Fruit fly (Drosophila melanogaster) whole organism, embryonic: ENCODE data around the gene CG13033.

Experiments used
- C15 ChIP-seq: fragments of 200-800 bp; sonication (Bioruptor generic); IDR thresholded peaks from 3 replicates; pipeline ENCODE4 v1.3.6; 2022; ENCODE audit warnings: missing biosample characterization, missing genetic modification characterization
- CG10147 ChIP-seq: fragments of 200-800 bp; sonication (Bioruptor generic); optimal IDR thresholded peaks from 2 replicates; lab custom pipeline; 2019; ENCODE audit warnings: missing biosample characterization, mild to moderate bottlenecking, missing genetic modification characterization, moderate library complexity
- CG10462 ChIP-seq: fragments of 200-800 bp; sonication (Bioruptor generic); optimal IDR thresholded peaks from 2 replicates; lab custom pipeline; 2016; ENCODE audit warnings: missing biosample characterization, missing genetic modification characterization
- CG11696 ChIP-seq: fragments of 200-800 bp; sonication (Bioruptor generic); IDR thresholded peaks from 2 replicates; pipeline ENCODE4 v1.3.6; 2022; ENCODE audit warnings: missing biosample characterization, missing genetic modification characterization
- CG12299 ChIP-seq: fragments of 200-800 bp; sonication (Bioruptor generic); optimal IDR thresholded peaks from 2 replicates; lab custom pipeline; 2018; ENCODE audit warnings: missing biosample characterization, mild to moderate bottlenecking, missing genetic modification characterization
- CG12942 ChIP-seq: fragments of 200-800 bp; sonication (Bioruptor generic); optimal IDR thresholded peaks from 3 replicates; lab custom pipeline; 2016; ENCODE audit warnings: missing biosample characterization, missing genetic modification characterization
- CG13287 ChIP-seq: fragments of 200-800 bp; sonication (Bioruptor generic); IDR thresholded peaks from 2 replicates; pipeline ENCODE4 v1.3.6; 2022; ENCODE audit warnings: missing biosample characterization, missing genetic modification characterization; ENCODE audit not compliant: partially characterized antibody
- CG1529 ChIP-seq: fragments of 200-800 bp; sonication (Bioruptor generic); optimal IDR thresholded peaks from 3 replicates; lab custom pipeline; 2018; ENCODE audit warnings: missing biosample characterization, missing genetic modification characterization
- CG15696 ChIP-seq: fragments of 200-800 bp; sonication (Bioruptor generic); optimal IDR thresholded peaks from 2 replicates; lab custom pipeline; 2019; ENCODE audit warnings: missing biosample characterization, mild to moderate bottlenecking, missing genetic modification characterization, moderate library complexity
- CG18619 ChIP-seq: fragments of 200-800 bp; sonication (Bioruptor generic); optimal IDR thresholded peaks from 3 replicates; lab custom pipeline; 2017; ENCODE audit warnings: missing biosample characterization, mild to moderate bottlenecking, missing genetic modification characterization
- CG2120 ChIP-seq: fragments of 200-800 bp; sonication (Bioruptor generic); optimal IDR thresholded peaks from 3 replicates; lab custom pipeline; 2016; ENCODE audit warnings: missing biosample characterization, missing genetic modification characterization
- CG2678 ChIP-seq: fragments of 200-800 bp; sonication (Bioruptor generic); optimal IDR thresholded peaks from 3 replicates; lab custom pipeline; 2019; ENCODE audit warnings: missing biosample characterization, mild to moderate bottlenecking, missing genetic modification characterization, moderate library complexity
- CG2875 ChIP-seq: fragments of 200-800 bp; sonication (Bioruptor generic); optimal IDR thresholded peaks from 2 replicates; lab custom pipeline; 2017; ENCODE audit warnings: missing biosample characterization, mild to moderate bottlenecking, missing genetic modification characterization, missing genetic modification reagents
- CG30431 ChIP-seq: fragments of 200-800 bp; sonication (Bioruptor generic); optimal IDR thresholded peaks from 2 replicates; lab custom pipeline; 2017; ENCODE audit warnings: missing biosample characterization, missing genetic modification characterization
- CG3163 ChIP-seq: fragments of 200-800 bp; sonication (Bioruptor generic); optimal IDR thresholded peaks from 3 replicates; lab custom pipeline; 2016; ENCODE audit warnings: missing biosample characterization, missing genetic modification characterization
- CG3838 ChIP-seq: fragments of 200-800 bp; sonication (Bioruptor generic); optimal IDR thresholded peaks from 3 replicates; lab custom pipeline; 2016; ENCODE audit warnings: missing biosample characterization, missing genetic modification characterization
- CG42726 ChIP-seq: fragments of 200-800 bp; sonication (Bioruptor generic); IDR thresholded peaks from 2 replicates; pipeline ENCODE4 v1.3.6; 2022; ENCODE audit warnings: missing biosample characterization, missing genetic modification characterization; ENCODE audit not compliant: partially characterized antibody
- CG4617 ChIP-seq: fragments of 200-800 bp; sonication (Bioruptor generic); optimal IDR thresholded peaks from 3 replicates; lab custom pipeline; 2016; ENCODE audit warnings: missing biosample characterization, missing genetic modification characterization, borderline replicate concordance
- CG5245 ChIP-seq: fragments of 200-800 bp; sonication (Bioruptor generic); optimal IDR thresholded peaks from 3 replicates; lab custom pipeline; 2016; ENCODE audit warnings: missing biosample characterization, missing genetic modification characterization
- CG8359 ChIP-seq: fragments of 200-800 bp; sonication (Bioruptor generic); optimal IDR thresholded peaks from 2 replicates; lab custom pipeline; 2017; ENCODE audit warnings: missing biosample characterization, mild to moderate bottlenecking, missing genetic modification characterization, borderline replicate concordance
- CG9876 ChIP-seq: fragments of 200-800 bp; sonication (Bioruptor generic); optimal IDR thresholded peaks from 2 replicates; lab custom pipeline; 2016; ENCODE audit warnings: missing biosample characterization, missing genetic modification characterization
- Dfd ChIP-seq, 2 experiments: fragments of >200 bp; optimal IDR thresholded peaks; 2 replicates each; lab custom pipeline; 2017; ENCODE audit warnings: missing biosample characterization in 2 of 2, missing genetic modification characterization in 2 of 2
- ERR ChIP-seq: fragments of 200-800 bp; sonication (Bioruptor generic); optimal IDR thresholded peaks from 2 replicates; lab custom pipeline; 2016; ENCODE audit warnings: missing biosample characterization, missing genetic modification characterization
- HLHmδ ChIP-seq: fragments of 200-800 bp; sonication (Bioruptor generic); optimal IDR thresholded peaks from 2 replicates; lab custom pipeline; 2018; ENCODE audit warnings: missing biosample characterization, mild to moderate bottlenecking, missing genetic modification characterization, moderate library complexity
- HmgZ ChIP-seq: fragments of 200-800 bp; sonication (Bioruptor generic); optimal IDR thresholded peaks from 2 replicates; lab custom pipeline; 2018; ENCODE audit warnings: missing biosample characterization, mild to moderate bottlenecking, missing genetic modification characterization
- MTF-1 ChIP-seq: fragments of 200-800 bp; sonication (Bioruptor generic); optimal IDR thresholded peaks from 2 replicates; lab custom pipeline; 2018; ENCODE audit warnings: missing biosample characterization, mild to moderate bottlenecking, missing genetic modification characterization, borderline replicate concordance
- NFAT ChIP-seq: fragments of 200-800 bp; sonication (Bioruptor generic); IDR thresholded peaks from 2 replicates; pipeline ENCODE4 v1.3.6; 2022; ENCODE audit warnings: missing biosample characterization, missing genetic modification characterization
- NfI ChIP-seq: fragments of 200-800 bp; sonication (Bioruptor generic); optimal IDR thresholded peaks from 3 replicates; lab custom pipeline; 2018; ENCODE audit warnings: missing biosample characterization, mild to moderate bottlenecking, missing genetic modification characterization, moderate library complexity
- Poxn ChIP-seq: fragments of 200-800 bp; sonication (Bioruptor generic); IDR thresholded peaks from 2 replicates; pipeline ENCODE4 v1.3.6; 2022; ENCODE audit warnings: missing biosample characterization, missing genetic modification characterization
- Sox102F ChIP-seq: fragments of 200-800 bp; sonication (Bioruptor generic); optimal IDR thresholded peaks from 2 replicates; lab custom pipeline; 2018; ENCODE audit warnings: missing biosample characterization, mild to moderate bottlenecking, missing genetic modification characterization, moderate library complexity
- Sry-δ ChIP-seq: fragments of 200-800 bp; sonication (Bioruptor generic); optimal IDR thresholded peaks from 2 replicates; lab custom pipeline; 2016; ENCODE audit warnings: missing biosample characterization, missing genetic modification characterization
- Stat92E ChIP-seq, 3 experiments: fragments of >200 bp in 2 of 3; fragments of 200-800 bp in 1 of 3; sonication (Bioruptor generic) in 1 of 3; optimal IDR thresholded peaks; 2 replicates each; lab custom pipeline; 2017 to 2019; ENCODE audit warnings: missing biosample characterization in 3 of 3, missing genetic modification characterization in 3 of 3, mild to moderate bottlenecking in 1 of 3, moderate library complexity in 1 of 3
- Taf1 ChIP-seq: fragments of 200-800 bp; sonication (Bioruptor generic); IDR thresholded peaks from 2 replicates; pipeline ENCODE4 v1.3.6; 2022; ENCODE audit warnings: missing biosample characterization, missing genetic modification characterization
- bab2 ChIP-seq: fragments of 200-800 bp; sonication (Bioruptor generic); optimal IDR thresholded peaks from 2 replicates; lab custom pipeline; 2016; ENCODE audit warnings: missing biosample characterization, missing genetic modification characterization
- dm ChIP-seq: fragments of 200-800 bp; sonication (Bioruptor generic); optimal IDR thresholded peaks from 3 replicates; lab custom pipeline; 2016; ENCODE audit warnings: missing biosample characterization, missing genetic modification characterization
- dmrt11E ChIP-seq: fragments of 200-800 bp; sonication (Bioruptor generic); optimal IDR thresholded peaks from 3 replicates; lab custom pipeline; 2018; ENCODE audit warnings: missing biosample characterization, mild to moderate bottlenecking, missing genetic modification characterization, moderate library complexity
- dmrt99B ChIP-seq: fragments of 200-800 bp; sonication (Bioruptor generic); optimal IDR thresholded peaks from 2 replicates; lab custom pipeline; 2018; ENCODE audit warnings: missing biosample characterization, mild to moderate bottlenecking, missing genetic modification characterization, moderate library complexity
- eyg ChIP-seq: fragments of 200-800 bp; sonication (Bioruptor generic); optimal IDR thresholded peaks from 3 replicates; lab custom pipeline; 2016; ENCODE audit warnings: missing biosample characterization, missing genetic modification characterization
- fd64A ChIP-seq: fragments of 200-800 bp; sonication (Bioruptor generic); optimal IDR thresholded peaks from 3 replicates; lab custom pipeline; 2018; ENCODE audit warnings: missing biosample characterization, mild to moderate bottlenecking, missing genetic modification characterization
- gt ChIP-seq: fragments of 200-800 bp; sonication (Bioruptor generic); IDR thresholded peaks from 2 replicates; pipeline ENCODE4 v1.3.6; 2022; ENCODE audit warnings: missing biosample characterization, missing genetic modification characterization
- hb ChIP-seq: fragments of 200-800 bp; sonication (Bioruptor generic); IDR thresholded peaks from 3 replicates; pipeline ENCODE4 v1.3.6; 2022; ENCODE audit warnings: missing biosample characterization, missing genetic modification characterization; ENCODE audit not compliant: partially characterized antibody
- hbn ChIP-seq: fragments of 200-800 bp; sonication (Bioruptor generic); IDR thresholded peaks from 2 replicates; pipeline ENCODE4 v1.3.6; 2022; ENCODE audit warnings: missing biosample characterization, missing genetic modification characterization; ENCODE audit not compliant: partially characterized antibody
- jing ChIP-seq: fragments of 200-800 bp; sonication (Bioruptor generic); optimal IDR thresholded peaks from 2 replicates; lab custom pipeline; 2018; ENCODE audit warnings: missing biosample characterization, mild to moderate bottlenecking, missing genetic modification characterization
- ken ChIP-seq: fragments of 200-800 bp; sonication (Bioruptor generic); IDR thresholded peaks from 3 replicates; pipeline ENCODE4 v1.3.6; 2022; ENCODE audit warnings: missing biosample characterization, missing genetic modification characterization
- lov ChIP-seq, 2 experiments: fragments of 200-800 bp in 1 of 2; fragments of >200 bp in 1 of 2; sonication (Bioruptor generic) in 1 of 2; IDR thresholded peaks in 1 of 2; optimal IDR thresholded peaks in 1 of 2; 2 replicates in 1 of 2; 3 replicates in 1 of 2; pipeline versions ENCODE4 v1.3.6 to Lab custom; 2017 to 2022; ENCODE audit warnings: missing biosample characterization in 1 of 2, missing genetic modification characterization in 1 of 2
- mld ChIP-seq: fragments of 200-800 bp; sonication (Bioruptor generic); IDR thresholded peaks from 3 replicates; pipeline ENCODE4 v1.3.6; 2022; ENCODE audit warnings: missing biosample characterization, missing genetic modification characterization; ENCODE audit not compliant: partially characterized antibody
- peb ChIP-seq: fragments of 200-800 bp; sonication (Bioruptor generic); IDR thresholded peaks from 2 replicates; pipeline ENCODE4 v1.3.6; 2022; ENCODE audit warnings: missing biosample characterization, missing genetic modification characterization
- salm ChIP-seq: fragments of 200-800 bp; sonication (Bioruptor generic); optimal IDR thresholded peaks from 2 replicates; lab custom pipeline; 2018; ENCODE audit warnings: missing biosample characterization, mild to moderate bottlenecking, missing genetic modification characterization
- so ChIP-seq: fragments of 200-800 bp; sonication (Bioruptor generic); IDR thresholded peaks from 3 replicates; pipeline ENCODE4 v1.3.6; 2022; ENCODE audit warnings: missing biosample characterization, missing genetic modification characterization

CG13033 gene

DNA sequence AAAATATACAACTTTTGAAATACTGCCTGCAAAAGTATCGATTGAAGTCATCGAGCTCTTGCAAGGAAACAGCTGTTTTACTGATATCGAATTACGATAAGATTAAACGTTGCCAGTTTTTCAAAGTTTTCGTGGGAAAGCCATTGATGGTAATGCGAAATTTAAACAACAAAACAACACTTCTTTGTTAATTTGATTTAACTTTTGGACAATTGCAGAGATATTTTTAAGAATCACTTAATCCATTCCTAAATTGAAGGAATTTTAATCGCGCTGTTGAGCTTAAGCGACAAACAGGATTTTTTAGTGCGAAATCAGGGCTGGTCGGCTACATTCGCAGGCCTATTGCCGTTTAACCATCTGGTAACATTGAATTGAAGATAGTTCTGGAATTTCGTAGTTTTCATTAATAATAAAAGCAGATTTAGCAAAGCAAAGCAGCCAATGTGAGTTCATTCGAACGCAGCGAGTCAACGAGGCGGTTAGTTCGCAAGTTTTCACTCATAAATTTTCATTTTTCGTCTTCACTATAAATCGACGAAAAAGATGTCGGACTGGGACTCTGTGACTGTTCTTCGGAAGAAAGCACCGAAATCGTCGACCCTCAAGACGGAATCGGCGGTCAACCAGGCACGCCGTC is 29.0 kb upstream of the CG13033 start, which contains the start of gene mbf1 (continued):
- TF ChIP-seq Stat92E (GFP tag; optimal IDR thresholded peaks at IDR 0.05; lab: Kevin White, UChicago) (no peak), ERR (GFP tag; lab: Kevin White, UChicago) (no peak), CG12942 (no peak), CG11696 (GFP tag; lab: Robert Waterston, UW) (no peak), MTF-1 (GFP tag; lab: Kevin White, UChicago) (no peak), CG12299 (no peak), CG9876 (GFP tag; lab: Kevin White, UChicago) (no peak), CG15696 (no peak), CG8359 (no peak), lov (optimal IDR thresholded peaks at IDR 0.05; lab: Kevin White, UChicago) (no peak), lov (GFP tag; IDR thresholded peaks at IDR 0.05; lab: Robert Waterston, UW) (no peak), peb (GFP tag; lab: Robert Waterston, UW) (no peak), fd64A (GFP tag; lab: Kevin White, UChicago) (no peak), CG2120 (GFP tag; lab: Kevin White, UChicago) (peak; percentile 44), Taf1 (no peak), dm (GFP tag; lab: Kevin White, UChicago) (peak; percentile 19), so (GFP tag; lab: Robert Waterston, UW) (no peak), Dfd (GFP tag; optimal IDR thresholded peaks at IDR 0.05; lab: Kevin White, UChicago) (no peak), C15 (GFP tag; lab: Robert Waterston, UW) (no peak), CG10462 (GFP tag; lab: Kevin White, UChicago) (no peak), CG13287 (GFP tag; lab: Robert Waterston, UW) (peak; percentile 75), CG3163 (GFP tag; lab: Kevin White, UChicago) (no peak), ken (GFP tag; lab: Robert Waterston, UW) (no peak), gt (GFP tag; lab: Robert Waterston, UW) (no peak), salm (tag; lab: Kevin White, UChicago) (no peak), CG30431 (GFP tag; lab: Kevin White, UChicago) (no peak), dmrt99B (no peak), CG10147 (GFP tag; lab: Kevin White, UChicago) (no peak), hbn (GFP tag; lab: Robert Waterston, UW) (peak; percentile 49; the same call in 1 of the 2 replicates), CG4617 (GFP tag; lab: Kevin White, UChicago) (peak; percentile 91), HLHmδ (GFP tag; lab: Kevin White, UChicago) (no peak), Sry-δ (GFP tag; lab: Kevin White, UChicago) (peak; percentile 79), hb (GFP tag; lab: Robert Waterston, UW) (no peak), CG5245 (no peak), bab2 (GFP tag; lab: Kevin White, UChicago) (peak; percentile 16), CG3838 (no peak), CG2678 (peak; percentile 19), CG18619 (GFP tag; lab: Kevin White, UChicago) (no peak), CG42726 (GFP tag; lab: Robert Waterston, UW) (0 out of 2 replicates have a peak, but pooled peaks have one; percentile 31), eyg (GFP tag; lab: Kevin White, UChicago) (no peak), Sox102F (GFP tag; lab: Kevin White, UChicago) (no peak), jing (GFP tag; lab: Kevin White, UChicago) (no peak), HmgZ (peak; percentile 53), CG2875 (no peak), Poxn (no peak), CG1529 (GFP tag; lab: Kevin White, UChicago) (no peak), dmrt11E (tag; lab: Kevin White, UChicago) (peak; percentile 10), NFAT (no peak), NfI (no peak), mld (0 out of 3 replicates have a peak, but pooled peaks have one; percentile 13)
